Worm (Caenorhabditis elegans): ENCODE results near the gene msp-50.

DNA sequence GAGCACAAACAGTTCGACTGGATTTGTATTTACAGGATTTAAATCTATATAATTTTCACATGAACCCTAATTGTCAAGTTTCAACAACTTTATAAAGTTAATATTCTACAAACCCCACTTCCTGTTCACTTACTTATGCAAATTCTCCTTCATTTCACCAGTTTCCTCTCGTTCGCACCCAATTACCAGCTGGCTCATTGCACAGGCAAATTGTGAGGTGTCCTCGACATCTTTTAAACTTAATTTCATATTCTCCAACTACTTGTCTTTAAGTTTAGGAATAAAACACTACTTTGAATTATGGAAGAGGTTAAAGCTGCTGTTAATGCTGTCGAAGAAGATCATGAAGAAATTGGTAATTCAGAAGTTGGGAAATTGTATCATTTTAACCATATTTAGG is 27.1 kb upstream of the msp-50 start, which contains the start of gene C27D6.1:
- TF ChIP-seq ZK546.5 (tag; optimal IDR thresholded peaks at IDR 0.05) (no peak), nhr-28 (tag; optimal IDR thresholded peaks at IDR 0.05) (no peak), fkh-10 (GFP tag; optimal IDR thresholded peaks at IDR 0.05) (no peak), ceh-28 (tag; optimal IDR thresholded peaks at IDR 0.05) (no peak), unc-62 (GFP tag; optimal IDR thresholded peaks at IDR 0.05) (no peak), snpc-4 (tag; optimal IDR thresholded peaks at IDR 0.05) (no peak), aly-2 (tag; optimal IDR thresholded peaks at IDR 0.05) (no peak), nfya-1 (tag; optimal IDR thresholded peaks at IDR 0.05; ENCODE audit: insufficient read depth) (no peak), egl-27 (tag; optimal IDR thresholded peaks at IDR 0.05) (no peak), skn-1 (tag; optimal IDR thresholded peaks at IDR 0.05) (no peak)

Data from whole organism, L3 larva.